Worm (Caenorhabditis elegans) whole organism, late embryonic: ENCODE measurements around the gene T27A1.2.

Source experiments
- F13H6.1 ChIP-seq: sonication (generic microtip); optimal IDR thresholded peaks from 2 replicates; lab custom pipeline; 2016; ENCODE audit warnings: missing genetic modification characterization, missing compliant biosample characterization
- ceh-14 ChIP-seq: sonication (generic microtip); optimal IDR thresholded peaks from 2 replicates; lab custom pipeline; 2016; ENCODE audit warnings: missing genotype, missing genetic modification characterization, missing compliant biosample characterization
- ceh-2 ChIP-seq: sonication (generic microtip); optimal IDR thresholded peaks from 2 replicates; lab custom pipeline; 2016; ENCODE audit warnings: missing genotype, missing genetic modification characterization, missing compliant biosample characterization
- pha-4 ChIP-seq: fragments of 150-350 bp; optimal IDR thresholded peaks from 2 replicates; lab custom pipeline; 2018; ENCODE audit warnings: missing biosample characterization, missing genetic modification reagents, missing genetic modification characterization
- tbx-2 ChIP-seq: sonication (generic microtip); optimal IDR thresholded peaks from 2 replicates; lab custom pipeline; 2016; ENCODE audit warnings: missing genetic modification characterization, missing compliant biosample characterization
- zip-5 ChIP-seq: sonication (generic microtip); optimal IDR thresholded peaks from 2 replicates; lab custom pipeline; 2016; ENCODE audit warnings: missing genetic modification characterization, missing compliant biosample characterization

ce11 chrII:584321-584848, 47.7 kb upstream of the T27A1.2 start, which contains the start of the genes W08F4.12 and W08F4.13:
- TF ChIP-seq zip-5 (tag; lab: Kevin White, UChicago): no peak
- TF ChIP-seq tbx-2 (tag; lab: Kevin White, UChicago): no peak
- no peak for TF ChIP-seq ceh-2 (tag; lab: Kevin White, UChicago)
- TF ChIP-seq pha-4: no peak
- no peak for TF ChIP-seq F13H6.1 (tag; lab: Kevin White, UChicago)
- TF ChIP-seq ceh-14 (tag; lab: Kevin White, UChicago): no peak
